Fruit fly (Drosophila melanogaster): ENCODE data around the gene kuz.

kuz gene

DNA sequence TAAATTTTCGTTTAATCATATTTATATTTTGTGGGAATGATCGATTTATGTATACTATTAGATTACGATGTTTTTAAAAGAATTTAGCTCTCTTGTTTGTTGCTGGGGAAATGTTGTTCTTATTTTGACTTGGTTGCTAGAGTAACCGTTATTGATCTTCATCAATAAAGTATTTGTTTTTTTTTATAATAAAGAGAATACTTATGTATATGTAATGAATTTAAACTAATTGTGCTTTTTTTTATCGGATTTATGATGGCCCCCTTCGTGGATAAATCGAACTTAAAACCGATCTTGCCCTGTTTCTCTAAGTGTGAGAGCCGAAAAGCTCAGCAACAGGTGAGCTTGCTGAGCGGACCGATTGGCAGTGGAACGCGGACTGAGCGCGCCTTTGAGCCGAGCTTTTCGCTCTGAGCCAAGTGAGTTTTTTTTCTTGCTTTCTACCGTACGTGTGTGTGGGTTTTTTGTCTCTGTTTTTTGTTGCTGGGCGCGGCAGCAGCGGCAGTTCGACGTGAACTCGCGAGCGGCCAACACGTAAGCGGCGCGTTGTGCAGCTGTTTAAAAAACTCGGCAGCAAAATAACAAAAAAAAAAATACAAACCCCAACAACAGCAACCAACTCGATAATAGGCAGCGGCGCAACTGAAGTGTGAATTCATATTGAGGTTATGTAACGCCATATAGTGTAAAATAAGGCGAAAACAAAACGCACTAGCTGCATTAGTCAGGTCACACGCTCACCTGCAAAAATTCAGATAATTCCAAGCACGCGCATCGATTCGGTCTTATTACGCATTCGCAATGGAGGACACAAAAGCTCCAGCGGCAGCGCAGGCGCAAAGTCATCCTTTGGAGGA is 115.3 kb downstream of the kuz start, which contains the start of gene CG18507:
Gene CG18507 (plus strand): TSS at position 501 of the 857 bp plus-strand sequence.
- peak; percentile 75 for TF ChIP-seq CG17801 (GFP tag; optimal IDR thresholded peaks at IDR 0.05; ENCODE audit: partially characterized antibody)

dm6 chr2L:13666017-13666667 is 116.2 kb downstream of the kuz start:
- no peak for TF ChIP-seq CG17801 (GFP tag; optimal IDR thresholded peaks at IDR 0.05; ENCODE audit: partially characterized antibody)

Measured in ovary, adult (tissue).